Fruit fly (Drosophila melanogaster): ENCODE data around the gene Ca-beta.

Gene Ca-beta

DNA sequence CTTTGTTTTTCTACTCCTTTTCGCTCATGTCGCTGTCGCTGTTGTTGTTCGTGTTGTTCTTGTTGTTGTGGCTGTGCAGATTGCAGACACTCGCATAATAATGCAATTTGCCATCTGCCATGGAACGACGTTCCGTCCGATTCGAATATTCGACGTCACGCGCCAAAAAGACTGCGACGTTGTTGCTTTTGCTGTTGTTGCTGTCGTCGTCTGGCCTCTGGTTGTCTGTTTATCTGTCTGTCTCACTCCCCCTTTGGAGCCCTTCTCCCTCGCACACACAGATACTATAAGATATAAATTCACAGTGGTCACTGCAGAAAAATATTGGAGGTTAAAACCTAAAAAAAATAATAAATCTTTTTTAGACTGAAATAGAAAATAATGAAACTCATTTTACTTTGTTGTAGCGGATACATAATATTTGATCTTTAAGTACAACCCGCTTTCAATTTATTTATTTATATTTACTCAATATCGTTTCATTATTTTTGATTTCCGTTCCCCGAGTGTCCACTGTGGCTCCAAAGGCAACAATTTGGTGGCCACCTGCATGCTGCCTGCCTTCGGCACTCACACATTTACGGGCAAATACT, 16.2 kb upstream of the Ca-beta start (continued):
- TF ChIP-seq sim (GFP tag; IDR thresholded peaks at IDR 0.05) (no peak), bbx (GFP tag; IDR thresholded peaks at IDR 0.05; ENCODE audit: partially characterized antibody) (no peak), CG11504 (tag; optimal IDR thresholded peaks at IDR 0.05) (peak; percentile 57), CG15696 (tag; optimal IDR thresholded peaks at IDR 0.05) (peak; percentile 11), CG17612 (GFP tag; IDR thresholded peaks at IDR 0.05) (no peak), lmd (GFP tag; IDR thresholded peaks at IDR 0.05) (peak; percentile 26; the same call in 1 of the 2 replicates), D19B (GFP tag; optimal IDR thresholded peaks at IDR 0.05) (no peak), CG8089 (GFP tag; optimal IDR thresholded peaks at IDR 0.05) (no peak), CG6683 (GFP tag; optimal IDR thresholded peaks at IDR 0.05) (peak; percentile 2), Trl (optimal IDR thresholded peaks at IDR 0.05) (no peak), Trl (GFP tag; optimal IDR thresholded peaks at IDR 0.05) (no peak), CG8359 (GFP tag; optimal IDR thresholded peaks at IDR 0.05; ENCODE audit: borderline replicate concordance) (no peak), CG2875 (GFP tag; optimal IDR thresholded peaks at IDR 0.05) (no peak), ind (GFP tag; optimal IDR thresholded peaks at IDR 0.05) (peak; percentile 48), gsb (GFP tag; IDR thresholded peaks at IDR 0.05) (0 out of 2 replicates have a peak, but pooled peaks have one; percentile 30), scrt (GFP tag; optimal IDR thresholded peaks at IDR 0.05) (no peak), Hmr (GFP tag; optimal IDR thresholded peaks at IDR 0.05) (peak; percentile 31), inv (GFP tag; IDR thresholded peaks at IDR 0.05; ENCODE audit: partially characterized antibody) (no peak), vnd (GFP tag; IDR thresholded peaks at IDR 0.05; ENCODE audit: partially characterized antibody) (no peak), CG15269 (tag; optimal IDR thresholded peaks at IDR 0.05) (peak; percentile 75), HLH3B (GFP tag; IDR thresholded peaks at IDR 0.05) (no peak), Vsx1 (GFP tag; optimal IDR thresholded peaks at IDR 0.05) (peak; percentile 8), HmgZ (tag; optimal IDR thresholded peaks at IDR 0.05) (no peak), CG17328 (GFP tag; IDR thresholded peaks at IDR 0.05) (peak; percentile 37; the same call in 1 of the 2 replicates), CG32772 (GFP tag; IDR thresholded peaks at IDR 0.05) (peak; percentile 51), CHES-1-like (GFP tag; optimal IDR thresholded peaks at IDR 0.05) (no peak), CG12659 (GFP tag; optimal IDR thresholded peaks at IDR 0.05) (peak; percentile 22), schlank (tag; optimal IDR thresholded peaks at IDR 0.05) (no peak), dati (GFP tag; IDR thresholded peaks at IDR 0.05) (no peak), cato (GFP tag; optimal IDR thresholded peaks at IDR 0.05; ENCODE audit: borderline replicate concordance) (no peak), CG12942 (GFP tag; optimal IDR thresholded peaks at IDR 0.05) (peak; percentile 18), cg (GFP tag; optimal IDR thresholded peaks at IDR 0.05) (no peak), Dip2 (GFP tag; IDR thresholded peaks at IDR 0.05) (no peak), en (GFP tag; optimal IDR thresholded peaks at IDR 0.05) (no peak), CG6689 (GFP tag; IDR thresholded peaks at IDR 0.05) (peak; percentile 60), H2.0 (GFP tag; IDR thresholded peaks at IDR 0.05) (no peak; the same call in none of the 2 replicates), fd3F (GFP tag; optimal IDR thresholded peaks at IDR 0.05) (peak; percentile 38), pros (GFP tag; optimal IDR thresholded peaks at IDR 0.05) (no peak), CG16815 (GFP tag; optimal IDR thresholded peaks at IDR 0.05) (no peak), Hr78 (GFP tag; optimal IDR thresholded peaks at IDR 0.05) (peak in 1 of 2 experiments; percentile 34), YL-1 (GFP tag; optimal IDR thresholded peaks at IDR 0.05) (no peak), crp (GFP tag; optimal IDR thresholded peaks at IDR 0.05) (no peak), jumu (GFP tag; optimal IDR thresholded peaks at IDR 0.05) (no peak), CG18599 (GFP tag; optimal IDR thresholded peaks at IDR 0.05) (peak; percentile 35), CG9437 (GFP tag; optimal IDR thresholded peaks at IDR 0.05) (peak; percentile 27), unpg (GFP tag; optimal IDR thresholded peaks at IDR 0.05) (peak; percentile 71), Aef1 (GFP tag; IDR thresholded peaks at IDR 0.05) (peak; percentile 51; the same call in 1 of the 3 replicates), CG14441 (GFP tag; IDR thresholded peaks at IDR 0.05) (0 out of 2 replicates have a peak, but pooled peaks have one; percentile 19), nerfin-1 (tag; optimal IDR thresholded peaks at IDR 0.05) (peak; percentile 35)
